Fruit fly (Drosophila melanogaster): ENCODE measurements around the gene CG7208.

dm6 chr3R:18230229-18230628 lies 44.7 kb upstream of the CG7208 start:
- TF ChIP-seq CG6854 (GFP tag; optimal IDR thresholded peaks at IDR 0.05) (no peak), Blimp-1 (GFP tag; optimal IDR thresholded peaks at IDR 0.05) (no peak), ss (GFP tag; optimal IDR thresholded peaks at IDR 0.05) (no peak), dac (GFP tag; optimal IDR thresholded peaks at IDR 0.05) (no peak), cyc (GFP tag; optimal IDR thresholded peaks at IDR 0.05) (no peak), acj6 (GFP tag; optimal IDR thresholded peaks at IDR 0.05) (no peak), CG3032 (tag; optimal IDR thresholded peaks at IDR 0.05) (no peak), CG6808 (GFP tag; optimal IDR thresholded peaks at IDR 0.05) (no peak), CG8632 (GFP tag; optimal IDR thresholded peaks at IDR 0.05) (no peak), Sox102F (GFP tag; optimal IDR thresholded peaks at IDR 0.05) (no peak), CG32006 (GFP tag; optimal IDR thresholded peaks at IDR 0.05) (no peak)
